Worm (Caenorhabditis elegans) whole organism, L4/young adult: Measurements from ENCODE around the gene srw-121.

Experiments
- W03F9.2 ChIP-seq: fragments of 150-350 bp; optimal IDR thresholded peaks from 2 replicates; lab custom pipeline; 2014; ENCODE audit warnings: missing biosample characterization, missing genetic modification characterization
- dao-5 ChIP-seq: sonication (generic microtip); optimal IDR thresholded peaks from 2 replicates; lab custom pipeline; 2016; ENCODE audit warnings: missing genotype, missing genetic modification characterization, moderate library complexity, missing compliant biosample characterization
- him-1 ChIP-seq: sonication (generic microtip); optimal IDR thresholded peaks from 2 replicates; lab custom pipeline; 2016; ENCODE audit warnings: missing genotype, missing genetic modification reagents, missing genetic modification characterization, missing compliant biosample characterization

ce11 chrV:2999736-3000135 lies 8.4 kb upstream of the srw-121 start, which contains the start of gene srw-119:
- TF ChIP-seq him-1 (tag; lab: Kevin White, UChicago) (no peak), W03F9.2 (no peak), dao-5 (tag; lab: Kevin White, UChicago) (no peak)
